Worm (Caenorhabditis elegans) whole organism, L3 larva: ENCODE measurements around the gene C41H7.2.

Source experiments
- R02D3.7 ChIP-seq: fragments of 150-350 bp; optimal IDR thresholded peaks from 2 replicates; lab custom pipeline; 2014; ENCODE audit warnings: missing biosample characterization, missing genetic modification characterization
- ceh-16 ChIP-seq: sonication (generic microtip); optimal IDR thresholded peaks from 2 replicates; lab custom pipeline; 2017; ENCODE audit warnings: missing biosample characterization, missing genetic modification characterization
- ceh-28 ChIP-seq: fragments of 150-350 bp; optimal IDR thresholded peaks from 2 replicates; lab custom pipeline; 2014; ENCODE audit warnings: missing biosample characterization, missing genetic modification reagents, missing genetic modification characterization
- ceh-82 ChIP-seq: fragments of 150-350 bp; optimal IDR thresholded peaks from 2 replicates; lab custom pipeline; 2014; ENCODE audit warnings: missing biosample characterization, missing genetic modification characterization
- daf-12 ChIP-seq: fragments of 150-350 bp; optimal IDR thresholded peaks from 2 replicates; lab custom pipeline; 2014; ENCODE audit warnings: missing biosample characterization, missing genetic modification reagents, missing genetic modification characterization
- egl-27 ChIP-seq: sonication (generic microtip); optimal IDR thresholded peaks from 4 replicates; lab custom pipeline; 2017; ENCODE audit warnings: missing biosample characterization, missing genetic modification reagents, missing genetic modification characterization
- egl-5 ChIP-seq: fragments of 150-350 bp; optimal IDR thresholded peaks from 2 replicates; lab custom pipeline; 2017; ENCODE audit warnings: missing biosample characterization, missing genetic modification reagents, missing genetic modification characterization, inconsistent platforms
- elt-1 ChIP-seq: fragments of 150-350 bp; optimal IDR thresholded peaks from 2 replicates; lab custom pipeline; 2014; ENCODE audit warnings: missing biosample characterization, missing genetic modification characterization
- elt-2 ChIP-seq: sonication (generic microtip); optimal IDR thresholded peaks from 2 replicates; lab custom pipeline; 2016; ENCODE audit warnings: missing genetic modification reagents, mild to moderate bottlenecking, missing genetic modification characterization, missing compliant biosample characterization
- elt-3 ChIP-seq, 3 experiments: fragments of 150-350 bp in 1 of 3; sonication (generic microtip) in 2 of 3; optimal IDR thresholded peaks; 2 replicates in 2 of 3; 4 replicates in 1 of 3; lab custom pipeline; 2014 to 2017; ENCODE audit warnings: missing biosample characterization in 3 of 3, missing genetic modification characterization in 3 of 3
- eor-1 ChIP-seq, 2 experiments: fragments of 150-350 bp; optimal IDR thresholded peaks; 2 replicates each; lab custom pipeline; 2014 to 2018; ENCODE audit warnings: missing biosample characterization in 2 of 2, missing genetic modification characterization in 2 of 2
- fkh-10 ChIP-seq: sonication (generic microtip); optimal IDR thresholded peaks from 2 replicates; lab custom pipeline; 2017; ENCODE audit warnings: missing biosample characterization, missing genetic modification reagents, missing genetic modification characterization
- fkh-2 ChIP-seq: fragments of 150-350 bp; optimal IDR thresholded peaks from 2 replicates; lab custom pipeline; 2014; ENCODE audit warnings: missing biosample characterization, missing genetic modification reagents, missing genetic modification characterization
- fos-1 ChIP-seq: fragments of 150-350 bp; optimal IDR thresholded peaks from 2 replicates; lab custom pipeline; 2014; ENCODE audit warnings: missing biosample characterization, missing genetic modification characterization
- hmg-11 ChIP-seq: sonication (generic microtip); optimal IDR thresholded peaks from 2 replicates; lab custom pipeline; 2016; ENCODE audit warnings: missing genetic modification characterization, missing compliant biosample characterization
- lin-15B ChIP-seq: fragments of 150-350 bp; optimal IDR thresholded peaks from 2 replicates; lab custom pipeline; 2014; ENCODE audit warnings: missing biosample characterization, missing genetic modification characterization
- lin-39 ChIP-seq: fragments of 150-350 bp; optimal IDR thresholded peaks from 2 replicates; lab custom pipeline; 2018; ENCODE audit warnings: missing biosample characterization, missing genetic modification reagents, missing genetic modification characterization
- nfya-1 ChIP-seq: sonication (generic microtip); optimal IDR thresholded peaks from 2 replicates; lab custom pipeline; 2017; ENCODE audit warnings: missing genetic modification characterization, mild to moderate bottlenecking, missing compliant biosample characterization, antibody characterized with exemption, moderate library complexity; ENCODE audit not compliant: insufficient read depth
- nhr-11 ChIP-seq: fragments of 150-350 bp; optimal IDR thresholded peaks from 2 replicates; lab custom pipeline; 2014; ENCODE audit warnings: missing biosample characterization, missing genetic modification characterization
- nhr-12 ChIP-seq: fragments of 150-350 bp; optimal IDR thresholded peaks from 2 replicates; lab custom pipeline; 2014; ENCODE audit warnings: missing biosample characterization, missing genetic modification characterization
- nhr-23 ChIP-seq: fragments of 150-350 bp; optimal IDR thresholded peaks from 2 replicates; lab custom pipeline; 2014; ENCODE audit warnings: missing biosample characterization, missing genetic modification reagents, missing genetic modification characterization
- nhr-25 ChIP-seq: sonication (generic microtip); optimal IDR thresholded peaks from 2 replicates; lab custom pipeline; 2017; ENCODE audit warnings: missing biosample characterization, missing genetic modification characterization
- nhr-43 ChIP-seq: sonication (generic microtip); optimal IDR thresholded peaks from 2 replicates; lab custom pipeline; 2016; ENCODE audit warnings: mild to moderate bottlenecking, missing genetic modification characterization, missing compliant biosample characterization; ENCODE audit not compliant: poor library complexity, severe bottlenecking
- nhr-77 ChIP-seq: fragments of 150-350 bp; optimal IDR thresholded peaks from 2 replicates; lab custom pipeline; 2014; ENCODE audit warnings: missing biosample characterization, missing genetic modification characterization
- pha-4 ChIP-seq: fragments of 150-350 bp; optimal IDR thresholded peaks from 2 replicates; lab custom pipeline; 2014; ENCODE audit warnings: missing biosample characterization, missing genetic modification reagents, missing genetic modification characterization
- pqm-1 ChIP-seq: fragments of 150-350 bp; optimal IDR thresholded peaks from 2 replicates; lab custom pipeline; 2017; ENCODE audit warnings: missing biosample characterization, missing genetic modification characterization, inconsistent platforms
- sea-2 ChIP-seq: fragments of 150-350 bp; sonication (generic microtip); optimal IDR thresholded peaks from 4 replicates; lab custom pipeline; 2014; ENCODE audit warnings: missing biosample characterization, missing genetic modification reagents, missing genetic modification characterization
- skn-1 ChIP-seq: fragments of 150-350 bp; optimal IDR thresholded peaks from 2 replicates; lab custom pipeline; 2014; ENCODE audit warnings: missing biosample characterization, missing genetic modification characterization
- snpc-4 ChIP-seq: fragments of 150-350 bp; optimal IDR thresholded peaks from 2 replicates; lab custom pipeline; 2014; ENCODE audit warnings: missing biosample characterization, missing genetic modification characterization
- tbx-2 ChIP-seq: sonication (generic microtip); optimal IDR thresholded peaks from 2 replicates; lab custom pipeline; 2016; ENCODE audit warnings: mild to moderate bottlenecking, missing genetic modification characterization, missing compliant biosample characterization
- unc-62 ChIP-seq: fragments of 150-350 bp; sonication (generic microtip); optimal IDR thresholded peaks from 4 replicates; lab custom pipeline; 2014; ENCODE audit warnings: missing biosample characterization, missing genetic modification reagents, missing genetic modification characterization
- zag-1 ChIP-seq: fragments of 150-350 bp; optimal IDR thresholded peaks from 2 replicates; lab custom pipeline; 2014; ENCODE audit warnings: missing biosample characterization, missing genetic modification characterization
- ztf-11 ChIP-seq: fragments of 150-350 bp; optimal IDR thresholded peaks from 2 replicates; lab custom pipeline; 2014; ENCODE audit warnings: missing biosample characterization, missing genetic modification characterization
- ztf-4 ChIP-seq: fragments of 150-350 bp; optimal IDR thresholded peaks from 2 replicates; lab custom pipeline; 2014; ENCODE audit warnings: missing biosample characterization, missing genetic modification characterization

C41H7.2 gene

DNA sequence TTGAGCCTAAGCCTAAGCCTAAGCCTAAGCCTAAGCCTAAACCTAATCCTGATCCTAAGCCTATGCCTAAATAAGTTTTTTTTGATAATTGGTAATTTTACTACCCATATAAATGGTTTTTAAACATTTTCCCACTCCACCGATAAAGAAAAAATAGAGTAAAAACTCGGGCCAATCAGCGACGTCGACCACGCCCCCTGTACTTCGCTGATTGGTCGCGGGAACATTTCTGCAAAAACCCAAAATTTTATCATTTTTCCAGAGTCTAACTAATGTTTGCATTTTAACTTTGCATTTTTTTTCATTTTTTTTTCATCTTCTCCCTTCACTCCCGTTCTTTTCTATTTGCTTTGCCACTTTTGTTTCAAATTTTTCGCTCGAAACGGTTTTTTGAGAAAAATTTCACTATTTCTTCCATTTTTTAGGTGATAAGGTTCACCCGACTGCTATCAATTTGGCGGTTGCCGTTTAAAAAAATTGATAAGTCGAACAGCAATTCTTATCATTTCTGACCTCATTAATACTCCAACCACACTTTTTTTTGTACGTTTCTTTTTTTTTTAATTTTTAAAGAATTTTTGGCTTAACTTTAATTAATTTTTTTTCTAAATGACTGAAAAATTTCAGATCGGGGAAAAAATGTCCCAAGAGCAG, at the start of gene C41H7.2:
Gene C41H7.2 (plus strand): TSS at position 622 of the 654 bp plus-strand sequence.
- TF ChIP-seq ztf-11 (tag; lab: Kevin White, UChicago) (no peak), nfya-1 (tag; lab: Kevin White, UChicago) (peak; percentile 83), pqm-1 (tag; lab: Kevin White, UChicago) (peak; percentile 49), snpc-4 (tag; lab: Kevin White, UChicago) (no peak), elt-3 (tag; optimal IDR thresholded peaks at IDR 0.05; lab: Kevin White, UChicago) (no peak), R02D3.7 (tag; lab: Kevin White, UChicago) (no peak), skn-1 (no peak), elt-2 (tag; lab: Kevin White, UChicago) (peak; percentile 91)

DNA sequence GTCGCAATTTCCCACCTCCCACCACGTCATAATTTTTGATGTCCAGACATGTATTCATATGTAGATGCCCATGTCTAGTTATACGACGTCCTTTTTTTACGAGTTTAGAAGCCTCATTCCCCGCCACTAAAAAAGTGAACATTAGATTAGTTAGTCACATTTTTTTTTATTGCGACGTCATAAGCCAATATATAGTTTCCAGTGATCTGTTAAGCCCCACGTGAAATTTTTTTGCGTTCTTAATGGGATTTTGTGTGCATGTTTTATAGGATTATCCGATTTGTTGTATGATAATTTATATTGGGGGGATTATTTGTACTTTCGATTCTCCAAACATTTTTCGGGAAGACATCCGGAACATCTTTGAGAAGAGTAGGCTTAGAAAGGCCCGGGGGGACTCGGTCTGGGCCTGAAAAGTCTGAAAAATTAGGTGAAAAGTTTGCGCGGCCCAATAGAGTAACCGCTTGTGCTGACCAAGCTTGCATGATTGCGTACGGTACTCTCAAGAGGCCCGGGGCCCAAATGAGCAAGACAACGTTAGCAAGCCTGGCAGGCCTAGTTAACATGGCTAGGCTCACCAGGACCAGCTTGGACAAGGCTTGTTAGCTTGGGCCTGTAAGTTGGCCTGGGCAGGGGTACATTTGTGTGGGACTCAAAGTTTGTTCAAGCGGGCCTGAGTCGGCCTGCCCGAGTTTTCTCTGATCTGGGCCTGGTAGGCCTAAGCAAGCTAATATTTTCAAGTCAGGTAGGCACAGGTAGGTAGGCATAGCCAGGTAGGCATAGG, 49.2 kb upstream of the C41H7.2 start:
- no peak for TF ChIP-seq zag-1 (tag; lab: Kevin White, UChicago)
- TF ChIP-seq nhr-12, result no peak
- no peak for TF ChIP-seq elt-1 (tag; lab: Kevin White, UChicago)
- TF ChIP-seq unc-62 (GFP tag; lab: Kevin White, UChicago), result no peak
- no peak for TF ChIP-seq ztf-4 (tag; lab: Kevin White, UChicago)
- TF ChIP-seq nhr-77 (tag; lab: Kevin White, UChicago), result no peak
- TF ChIP-seq fkh-2, result no peak
- TF ChIP-seq nhr-25, result no peak
- no peak for TF ChIP-seq fkh-10 (GFP tag; lab: Kevin White, UChicago)
- TF ChIP-seq ceh-28, result no peak
- no peak for TF ChIP-seq sea-2 (GFP tag; lab: Kevin White, UChicago)

DNA sequence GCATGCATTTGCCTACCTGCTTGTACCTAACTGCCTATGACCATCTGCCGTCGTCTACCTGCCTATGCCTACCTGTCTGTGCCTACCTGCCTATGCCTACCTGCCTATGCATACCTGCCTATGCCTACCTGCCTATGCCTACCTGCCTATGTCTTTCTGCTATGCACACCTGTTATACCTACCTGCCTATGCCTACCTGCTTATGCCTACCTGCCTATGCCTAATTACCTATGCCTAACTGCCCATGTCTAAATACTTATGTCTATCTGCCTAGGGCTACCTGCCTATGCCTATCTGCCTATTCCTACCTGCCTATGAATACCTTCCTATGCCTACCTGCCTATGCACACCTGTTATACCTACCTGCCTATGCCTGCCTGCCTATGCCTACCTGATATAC, 48.3 kb upstream of the C41H7.2 start:
- TF ChIP-seq egl-5 (no peak), fos-1 (tag; lab: Kevin White, UChicago) (no peak), ceh-16 (tag; lab: Kevin White, UChicago) (no peak), lin-15B (no peak), nfya-1 (tag; lab: Kevin White, UChicago) (no peak), eor-1 (tag; optimal IDR thresholded peaks at IDR 0.05; lab: Kevin White, UChicago) (no peak), daf-12 (tag; lab: Kevin White, UChicago) (no peak), tbx-2 (no peak), pha-4 (tag; lab: Kevin White, UChicago) (no peak), snpc-4 (tag; lab: Kevin White, UChicago) (no peak), skn-1 (no peak), nhr-23 (tag; lab: Kevin White, UChicago) (no peak), ceh-82 (tag; lab: Kevin White, UChicago) (no peak), nhr-43 (tag; lab: Kevin White, UChicago) (no peak), unc-62 (GFP tag; lab: Kevin White, UChicago) (no peak), lin-39 (tag; lab: Kevin White, UChicago) (no peak), zag-1 (tag; lab: Kevin White, UChicago) (no peak), hmg-11 (tag; lab: Kevin White, UChicago) (no peak), egl-27 (no peak)

DNA sequence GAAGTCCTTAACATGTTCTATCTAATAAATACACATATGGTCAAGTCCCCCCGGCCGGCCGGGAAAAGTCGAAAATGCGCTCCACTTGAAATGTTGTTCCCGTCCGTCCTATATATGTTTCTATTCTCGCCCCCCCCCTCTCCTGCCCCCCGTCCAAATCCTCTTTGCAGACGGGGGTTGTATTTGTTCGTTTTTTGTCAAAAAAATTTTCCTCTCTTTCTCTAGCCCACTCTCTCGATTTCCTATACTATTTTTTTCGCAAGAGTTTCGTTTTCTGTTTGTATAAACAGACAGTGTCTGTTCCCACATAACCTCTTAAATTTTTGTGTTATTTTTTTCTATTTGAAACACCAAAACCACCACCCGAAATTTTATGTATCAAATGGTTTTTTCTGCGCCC, 47.6 kb upstream of the C41H7.2 start:
- TF ChIP-seq nhr-11, result no peak
- TF ChIP-seq nfya-1 (tag; lab: Kevin White, UChicago), result peak; percentile 10
- TF ChIP-seq nhr-25, result no peak
- no peak for TF ChIP-seq elt-2 (tag; lab: Kevin White, UChicago)
- TF ChIP-seq pha-4 (tag; lab: Kevin White, UChicago), result peak; percentile 95
- no peak for TF ChIP-seq elt-1 (tag; lab: Kevin White, UChicago)
- no peak for TF ChIP-seq nhr-43 (tag; lab: Kevin White, UChicago)
